Fruit fly (Drosophila melanogaster): ENCODE data around the gene Pi4KIIIalpha.

The Pi4KIIIalpha gene

DNA sequence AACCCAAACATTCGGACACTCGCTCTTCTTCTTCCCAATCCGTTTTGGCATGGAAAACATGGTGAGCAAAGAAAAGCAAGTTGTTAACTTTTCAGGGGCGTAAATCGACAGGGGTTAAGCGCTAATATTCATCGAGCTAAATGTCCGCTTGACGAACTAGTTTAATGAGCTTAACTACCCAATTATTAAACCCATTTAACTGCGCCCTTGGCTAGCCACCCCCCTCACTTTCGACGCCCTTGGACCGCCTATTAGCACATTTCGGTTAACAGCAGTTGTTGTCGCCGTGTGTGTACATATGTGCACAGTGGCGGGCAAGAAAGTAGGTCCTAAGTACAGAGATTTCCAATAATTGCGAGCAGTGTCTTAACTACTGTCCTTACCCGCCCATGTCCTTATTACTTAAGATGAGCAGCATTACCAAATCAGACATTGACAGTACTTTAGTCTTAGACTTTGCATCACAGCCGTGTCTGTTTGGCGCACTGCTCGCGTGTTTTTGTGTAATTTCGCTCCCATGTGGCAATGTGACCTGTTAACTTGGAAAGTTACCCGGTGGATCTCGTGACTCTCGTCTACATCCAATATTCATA, 35.1 kb upstream of the Pi4KIIIalpha start (continued):
- TF ChIP-seq caup (GFP tag; optimal IDR thresholded peaks at IDR 0.05; ENCODE audit: severe bottlenecking) (peak; percentile 93), Optix (GFP tag; IDR thresholded peaks at IDR 0.05) (peak; percentile 91), knrl (GFP tag; IDR thresholded peaks at IDR 0.05; ENCODE audit: partially characterized antibody) (no peak), wdn (GFP tag; IDR thresholded peaks at IDR 0.05) (peak; percentile 94), CG2116 (GFP tag; optimal IDR thresholded peaks at IDR 0.05) (peak; percentile 15), CG14050 (GFP tag; IDR thresholded peaks at IDR 0.05) (peak; percentile 86), shn (GFP tag; optimal IDR thresholded peaks at IDR 0.05) (peak; percentile 95), chif (GFP tag; optimal IDR thresholded peaks at IDR 0.05) (peak; percentile 85 to 93), CG12219 (GFP tag; optimal IDR thresholded peaks at IDR 0.05) (peak; percentile 79), CG10321 (GFP tag; IDR thresholded peaks at IDR 0.05) (0 out of 2 replicates have a peak, but pooled peaks have one; percentile 18), CG10654 (GFP tag; optimal IDR thresholded peaks at IDR 0.05) (peak; percentile 87), pros (GFP tag; optimal IDR thresholded peaks at IDR 0.05) (no peak), CG30403 (GFP tag; optimal IDR thresholded peaks at IDR 0.05) (peak; percentile 94), CG3407 (GFP tag; optimal IDR thresholded peaks at IDR 0.05) (peak; percentile 77), cato (GFP tag; optimal IDR thresholded peaks at IDR 0.05; ENCODE audit: borderline replicate concordance) (peak; percentile 66), CG11085 (GFP tag; IDR thresholded peaks at IDR 0.05) (peak; percentile 95), pb (GFP tag; optimal IDR thresholded peaks at IDR 0.05) (peak; percentile 89), Sox100B (GFP tag; optimal IDR thresholded peaks at IDR 0.05) (peak; percentile 64), CG15601 (tag; optimal IDR thresholded peaks at IDR 0.05) (peak; percentile 64), HLH3B (GFP tag; IDR thresholded peaks at IDR 0.05) (peak; percentile 87), CG4328 (GFP tag; optimal IDR thresholded peaks at IDR 0.05) (no peak), pzg (GFP tag; optimal IDR thresholded peaks at IDR 0.05) (peak; percentile 26), CG8388 (GFP tag; optimal IDR thresholded peaks at IDR 0.05) (peak; percentile 59), Hr3 (GFP tag; optimal IDR thresholded peaks at IDR 0.05) (peak; percentile 86), MBD-R2 (GFP tag; IDR thresholded peaks at IDR 0.05) (peak; percentile 91), dpn (GFP tag; optimal IDR thresholded peaks at IDR 0.05) (peak; percentile 94 to 95), CG4707 (GFP tag; optimal IDR thresholded peaks at IDR 0.05) (peak; percentile 39), CG17612 (GFP tag; IDR thresholded peaks at IDR 0.05) (peak; percentile 91), CG18619 (GFP tag; optimal IDR thresholded peaks at IDR 0.05) (peak; percentile 90), Hr39 (optimal IDR thresholded peaks at IDR 0.05) (no peak), CG3995 (GFP tag; optimal IDR thresholded peaks at IDR 0.05) (peak; percentile 63), CG4854 (GFP tag; optimal IDR thresholded peaks at IDR 0.05) (peak; percentile 86), dmrt99B (tag; optimal IDR thresholded peaks at IDR 0.05) (peak; percentile 92), exex (tag; optimal IDR thresholded peaks at IDR 0.05) (peak; percentile 69), slp2 (GFP tag; optimal IDR thresholded peaks at IDR 0.05) (peak; percentile 90), dm (GFP tag; optimal IDR thresholded peaks at IDR 0.05) (peak; percentile 87), CG15514 (GFP tag; optimal IDR thresholded peaks at IDR 0.05) (peak; percentile 88), CG8765 (GFP tag; IDR thresholded peaks at IDR 0.05) (peak; percentile 88), Blimp-1 (GFP tag; optimal IDR thresholded peaks at IDR 0.05) (peak; percentile 72), CG10543 (GFP tag; optimal IDR thresholded peaks at IDR 0.05) (peak; percentile 16), sim (GFP tag; IDR thresholded peaks at IDR 0.05) (peak; percentile 84), CG2678 (tag; optimal IDR thresholded peaks at IDR 0.05) (peak; percentile 91), luna (GFP tag; optimal IDR thresholded peaks at IDR 0.05) (peak; percentile 94), Opbp (GFP tag; IDR thresholded peaks at IDR 0.05; ENCODE audit: partially characterized antibody) (no peak), pita (GFP tag; optimal IDR thresholded peaks at IDR 0.05) (no peak), her (GFP tag; optimal IDR thresholded peaks at IDR 0.05) (peak; percentile 93), sr (GFP tag; IDR thresholded peaks at IDR 0.05) (peak; percentile 72; the same call in 2 of the 3 replicates), C15 (GFP tag; IDR thresholded peaks at IDR 0.05) (peak; percentile 70; the same call in 2 of the 3 replicates), CG4360 (GFP tag; IDR thresholded peaks at IDR 0.05) (peak; percentile 69), CG7786 (GFP tag; optimal IDR thresholded peaks at IDR 0.05) (peak; percentile 96)
